Fruit fly (Drosophila melanogaster): ENCODE results near the gene CG9147.

- TF ChIP-seq EcR (GFP tag; optimal IDR thresholded peaks at IDR 0.05) (no peak), pan (optimal IDR thresholded peaks at IDR 0.05) (no peak), CG8478 (optimal IDR thresholded peaks at IDR 0.05) (no peak)
These were observed 9.5 kb downstream of the CG9147 start for dm6 chr2L:6075345-6075744.

Data from whole organism.